Worm (Caenorhabditis elegans) whole organism, late embryonic: ENCODE data around the gene T25G12.6.

ENCODE experiments used
- F13H6.1 ChIP-seq: sonication (generic microtip); optimal IDR thresholded peaks from 2 replicates; lab custom pipeline; 2016; ENCODE audit warnings: missing genetic modification characterization, missing compliant biosample characterization
- K02D7.2 ChIP-seq: sonication (generic microtip); optimal IDR thresholded peaks from 2 replicates; lab custom pipeline; 2017; ENCODE audit warnings: mild to moderate bottlenecking, missing genetic modification characterization, missing compliant biosample characterization
- T23F11.4 ChIP-seq: fragments of 200-800 bp; sonication (Bioruptor generic); optimal IDR thresholded peaks from 2 replicates; lab custom pipeline; 2018; ENCODE audit warnings: mild to moderate bottlenecking, missing genetic modification characterization, missing compliant biosample characterization
- ceh-18 ChIP-seq: sonication (generic microtip); optimal IDR thresholded peaks from 2 replicates; lab custom pipeline; 2016; ENCODE audit warnings: missing genetic modification characterization, missing compliant biosample characterization
- ceh-9 ChIP-seq: sonication (generic microtip); optimal IDR thresholded peaks from 2 replicates; lab custom pipeline; 2016; ENCODE audit warnings: mild to moderate bottlenecking, missing genetic modification characterization, inconsistent platforms, missing compliant biosample characterization
- fkh-10 ChIP-seq: fragments of 150-350 bp; optimal IDR thresholded peaks from 2 replicates; lab custom pipeline; 2014; ENCODE audit warnings: missing biosample characterization, missing genetic modification reagents, missing genetic modification characterization
- lin-11 ChIP-seq: fragments of 200-800 bp; sonication (Bioruptor generic); optimal IDR thresholded peaks from 2 replicates; lab custom pipeline; 2018; ENCODE audit warnings: mild to moderate bottlenecking, missing genetic modification characterization, missing compliant biosample characterization
- madf-2 ChIP-seq: sonication (generic microtip); optimal IDR thresholded peaks from 2 replicates; lab custom pipeline; 2017; ENCODE audit warnings: missing genetic modification characterization, missing compliant biosample characterization
- pqm-1 ChIP-seq: sonication (generic microtip); optimal IDR thresholded peaks from 2 replicates; lab custom pipeline; 2016; ENCODE audit warnings: missing genetic modification characterization, missing compliant biosample characterization
- rnt-1 ChIP-seq: sonication (generic microtip); optimal IDR thresholded peaks from 2 replicates; lab custom pipeline; 2016; ENCODE audit warnings: missing genetic modification characterization, missing compliant biosample characterization
- tbx-2 ChIP-seq: sonication (generic microtip); optimal IDR thresholded peaks from 2 replicates; lab custom pipeline; 2016; ENCODE audit warnings: missing genetic modification characterization, missing compliant biosample characterization
- unc-42 ChIP-seq: sonication (generic microtip); optimal IDR thresholded peaks from 2 replicates; lab custom pipeline; 2016; ENCODE audit warnings: missing genotype, missing genetic modification characterization, missing compliant biosample characterization
- unc-55 ChIP-seq: sonication (generic microtip); optimal IDR thresholded peaks from 2 replicates; lab custom pipeline; 2017; ENCODE audit warnings: missing biosample characterization, missing genetic modification reagents, missing genetic modification characterization

DNA sequence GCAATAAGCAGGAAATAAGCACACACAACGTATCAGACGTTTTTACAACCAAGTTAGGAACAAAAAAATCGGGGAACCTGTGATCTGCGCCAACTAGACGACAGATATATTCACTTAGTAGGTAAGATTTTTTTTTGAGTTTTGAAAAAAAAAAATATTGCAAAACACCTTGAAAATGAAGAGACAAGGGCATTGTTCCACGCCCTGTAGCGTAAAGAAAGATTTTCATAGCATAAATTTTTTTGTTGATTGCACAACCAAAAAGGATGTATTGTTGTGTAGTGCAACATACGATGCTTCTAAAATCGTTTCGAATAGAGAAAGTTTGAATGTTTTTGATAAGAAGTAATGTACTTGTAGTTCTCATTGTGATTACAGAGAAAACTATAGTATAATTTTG lies 49.9 kb downstream of the T25G12.6 start:
- TF ChIP-seq unc-42 (tag; lab: Kevin White, UChicago), result no peak
- TF ChIP-seq pqm-1, result no peak
- TF ChIP-seq K02D7.2 (tag; lab: Kevin White, UChicago), result no peak
- TF ChIP-seq tbx-2 (tag; lab: Kevin White, UChicago), result no peak
- TF ChIP-seq rnt-1 (tag; lab: Kevin White, UChicago), result no peak
- TF ChIP-seq lin-11 (tag; lab: Kevin White, UChicago), result no peak
- no peak for TF ChIP-seq T23F11.4
- TF ChIP-seq fkh-10 (GFP tag; lab: Kevin White, UChicago), result no peak
- TF ChIP-seq ceh-9 (tag; lab: Kevin White, UChicago), result no peak
- no peak for TF ChIP-seq F13H6.1 (tag; lab: Kevin White, UChicago)
- no peak for TF ChIP-seq ceh-18 (tag; lab: Kevin White, UChicago)
- no peak for TF ChIP-seq madf-2 (tag; lab: Kevin White, UChicago)
- no peak for TF ChIP-seq unc-55 (GFP tag; lab: Kevin White, UChicago)
